Fruit fly (Drosophila melanogaster) whole organism, embryonic: ENCODE data around the gene MAGE.

Experiments
- Ada2b ChIP-seq: fragments of 200-800 bp; sonication (Bioruptor generic); IDR thresholded peaks from 2 replicates; pipeline ENCODE4 v1.3.6; 2022; ENCODE audit warnings: missing biosample characterization, missing genetic modification characterization
- Asciz ChIP-seq: fragments of 200-800 bp; sonication (Bioruptor generic); optimal IDR thresholded peaks from 2 replicates; lab custom pipeline; 2017; ENCODE audit warnings: missing biosample characterization, mild to moderate bottlenecking, missing genetic modification characterization, missing genetic modification reagents
- C15 ChIP-seq: fragments of 200-800 bp; sonication (Bioruptor generic); IDR thresholded peaks from 3 replicates; pipeline ENCODE4 v1.3.6; 2022; ENCODE audit warnings: missing biosample characterization, missing genetic modification characterization
- CG10147 ChIP-seq: fragments of 200-800 bp; sonication (Bioruptor generic); optimal IDR thresholded peaks from 2 replicates; lab custom pipeline; 2019; ENCODE audit warnings: missing biosample characterization, mild to moderate bottlenecking, missing genetic modification characterization, moderate library complexity
- CG10366 ChIP-seq: fragments of 200-800 bp; sonication (Bioruptor generic); IDR thresholded peaks from 2 replicates; pipeline ENCODE4 v1.3.6; 2022; ENCODE audit warnings: missing biosample characterization, missing genetic modification characterization
- CG10654 ChIP-seq: fragments of 200-800 bp; sonication (Bioruptor generic); optimal IDR thresholded peaks from 2 replicates; lab custom pipeline; 2016; ENCODE audit warnings: missing biosample characterization, missing genetic modification characterization
- CG11695 ChIP-seq: fragments of 200-800 bp; sonication (Bioruptor generic); IDR thresholded peaks from 3 replicates; pipeline ENCODE4 v1.3.6; 2022; ENCODE audit warnings: missing biosample characterization, missing genetic modification characterization
- CG12299 ChIP-seq: fragments of 200-800 bp; sonication (Bioruptor generic); optimal IDR thresholded peaks from 2 replicates; lab custom pipeline; 2018; ENCODE audit warnings: missing biosample characterization, mild to moderate bottlenecking, missing genetic modification characterization
- CG12391 ChIP-seq: fragments of 200-800 bp; sonication (Bioruptor generic); optimal IDR thresholded peaks from 3 replicates; lab custom pipeline; 2018; ENCODE audit warnings: missing biosample characterization, mild to moderate bottlenecking, missing genetic modification characterization, moderate library complexity
- CG13424 ChIP-seq: fragments of 200-800 bp; sonication (Bioruptor generic); optimal IDR thresholded peaks from 2 replicates; lab custom pipeline; 2019; ENCODE audit warnings: missing biosample characterization, mild to moderate bottlenecking, missing genetic modification characterization, moderate library complexity
- CG15696 ChIP-seq: fragments of 200-800 bp; sonication (Bioruptor generic); optimal IDR thresholded peaks from 2 replicates; lab custom pipeline; 2019; ENCODE audit warnings: missing biosample characterization, mild to moderate bottlenecking, missing genetic modification characterization, moderate library complexity
- CG18011 ChIP-seq: fragments of 200-800 bp; sonication (Bioruptor generic); optimal IDR thresholded peaks from 2 replicates; lab custom pipeline; 2017; ENCODE audit warnings: missing biosample characterization, missing genetic modification characterization, mild to moderate bottlenecking, moderate library complexity, missing genotype
- CG2129 ChIP-seq: fragments of 200-800 bp; sonication (Bioruptor generic); IDR thresholded peaks from 2 replicates; pipeline ENCODE4 v1.3.6; 2022; ENCODE audit warnings: missing biosample characterization, missing genetic modification characterization; ENCODE audit not compliant: partially characterized antibody
- CG2875 ChIP-seq: fragments of 200-800 bp; sonication (Bioruptor generic); optimal IDR thresholded peaks from 2 replicates; lab custom pipeline; 2017; ENCODE audit warnings: missing biosample characterization, mild to moderate bottlenecking, missing genetic modification characterization, missing genetic modification reagents
- CG31224 ChIP-seq: fragments of 200-800 bp; sonication (Bioruptor generic); IDR thresholded peaks from 2 replicates; pipeline ENCODE4 v1.3.6; 2022; ENCODE audit warnings: missing biosample characterization, missing genetic modification characterization
- CG32532 ChIP-seq: fragments of 200-800 bp; sonication (Bioruptor generic); IDR thresholded peaks from 2 replicates; pipeline ENCODE4 v1.3.6; 2022; ENCODE audit warnings: missing biosample characterization, missing genetic modification characterization
- CG4820 ChIP-seq: fragments of 200-800 bp; sonication (Bioruptor generic); optimal IDR thresholded peaks from 3 replicates; lab custom pipeline; 2016; ENCODE audit warnings: missing biosample characterization, missing genetic modification characterization
- CrebB ChIP-seq: fragments of 200-800 bp; sonication (Bioruptor generic); optimal IDR thresholded peaks from 3 replicates; lab custom pipeline; 2018; ENCODE audit warnings: missing biosample characterization, mild to moderate bottlenecking, missing genetic modification characterization
- HHEX ChIP-seq: fragments of 200-800 bp; sonication (Bioruptor generic); optimal IDR thresholded peaks from 3 replicates; lab custom pipeline; 2017; ENCODE audit warnings: missing biosample characterization, mild to moderate bottlenecking, missing genetic modification characterization, missing genetic modification reagents
- HLHmδ ChIP-seq: fragments of 200-800 bp; sonication (Bioruptor generic); optimal IDR thresholded peaks from 2 replicates; lab custom pipeline; 2018; ENCODE audit warnings: missing biosample characterization, mild to moderate bottlenecking, missing genetic modification characterization, moderate library complexity
- HmgZ ChIP-seq: fragments of 200-800 bp; sonication (Bioruptor generic); optimal IDR thresholded peaks from 2 replicates; lab custom pipeline; 2018; ENCODE audit warnings: missing biosample characterization, mild to moderate bottlenecking, missing genetic modification characterization
- Hr51 ChIP-seq, 2 experiments: fragments of 200-800 bp; sonication (Bioruptor generic); optimal IDR thresholded peaks; 2 replicates in 1 of 2; 3 replicates in 1 of 2; lab custom pipeline; 2016 to 2018; ENCODE audit warnings: missing biosample characterization in 2 of 2, missing genetic modification characterization in 2 of 2, mild to moderate bottlenecking in 1 of 2, moderate library complexity in 1 of 2
- Hr78 ChIP-seq, 2 experiments: fragments of 200-800 bp in 1 of 2; fragments of >200 bp in 1 of 2; sonication (Bioruptor generic) in 1 of 2; optimal IDR thresholded peaks; 2 replicates each; lab custom pipeline; 2017 to 2019; ENCODE audit warnings: missing biosample characterization in 2 of 2, missing genetic modification characterization in 2 of 2, mild to moderate bottlenecking in 1 of 2, moderate library complexity in 1 of 2
- MBD-R2 ChIP-seq: fragments of 200-800 bp; sonication (Bioruptor generic); IDR thresholded peaks from 2 replicates; pipeline ENCODE4 v1.3.6; 2022; ENCODE audit warnings: missing biosample characterization, missing genetic modification characterization
- Mad ChIP-seq: fragments of 200-800 bp; sonication (Bioruptor generic); optimal IDR thresholded peaks from 2 replicates; lab custom pipeline; 2016; ENCODE audit warnings: missing biosample characterization, missing genetic modification characterization
- Opbp ChIP-seq: fragments of 200-800 bp; sonication (Bioruptor generic); IDR thresholded peaks from 3 replicates; pipeline ENCODE4 v1.3.6; 2022; ENCODE audit warnings: missing biosample characterization, missing genetic modification characterization; ENCODE audit not compliant: partially characterized antibody
- PHDP ChIP-seq: fragments of 200-800 bp; sonication (Bioruptor generic); optimal IDR thresholded peaks from 3 replicates; lab custom pipeline; 2018; ENCODE audit warnings: missing biosample characterization, mild to moderate bottlenecking, missing genetic modification characterization, moderate library complexity
- Spps ChIP-seq: fragments of 200-800 bp; sonication (Bioruptor generic); optimal IDR thresholded peaks from 2 replicates; lab custom pipeline; 2018; ENCODE audit warnings: missing biosample characterization, mild to moderate bottlenecking, missing genetic modification characterization
- Ssrp ChIP-seq: fragments of 200-800 bp; sonication (Bioruptor generic); optimal IDR thresholded peaks from 2 replicates; lab custom pipeline; 2018; ENCODE audit warnings: missing biosample characterization, mild to moderate bottlenecking, missing genetic modification characterization, moderate library complexity
- TFAM ChIP-seq: fragments of 200-800 bp; sonication (Bioruptor generic); optimal IDR thresholded peaks from 2 replicates; lab custom pipeline; 2017; ENCODE audit warnings: missing biosample characterization, missing genetic modification characterization, inconsistent platforms
- Xrp1 ChIP-seq: fragments of 200-800 bp; sonication (Bioruptor generic); IDR thresholded peaks from 2 replicates; pipeline ENCODE4 v1.3.6; 2022; ENCODE audit warnings: missing biosample characterization, missing genetic modification characterization
- btn ChIP-seq: fragments of 200-800 bp; sonication (Bioruptor generic); optimal IDR thresholded peaks from 2 replicates; lab custom pipeline; 2016; ENCODE audit warnings: missing biosample characterization, missing genetic modification characterization
- ci ChIP-seq: fragments of 200-800 bp; sonication (Bioruptor generic); IDR thresholded peaks from 3 replicates; pipeline ENCODE4 v1.3.6; 2022; ENCODE audit warnings: missing biosample characterization, missing genetic modification characterization
- dysf ChIP-seq: fragments of 200-800 bp; sonication (Bioruptor generic); IDR thresholded peaks from 3 replicates; pipeline ENCODE4 v1.3.6; 2022; ENCODE audit warnings: missing biosample characterization, missing genetic modification characterization
- ewg ChIP-seq: fragments of 200-800 bp; sonication (Bioruptor generic); optimal IDR thresholded peaks from 3 replicates; lab custom pipeline; 2017; ENCODE audit warnings: mild to moderate bottlenecking, missing biosample characterization, missing genetic modification reagents, missing genetic modification characterization
- gem ChIP-seq: fragments of 200-800 bp; sonication (Bioruptor generic); optimal IDR thresholded peaks from 2 replicates; lab custom pipeline; 2019; ENCODE audit warnings: missing biosample characterization, mild to moderate bottlenecking, missing genetic modification characterization, moderate library complexity
- gsb-n ChIP-seq: fragments of 200-800 bp; sonication (Bioruptor generic); optimal IDR thresholded peaks from 3 replicates; lab custom pipeline; 2018; ENCODE audit warnings: missing biosample characterization, mild to moderate bottlenecking, missing genetic modification characterization
- mam ChIP-seq: fragments of 200-800 bp; sonication (Bioruptor generic); optimal IDR thresholded peaks from 3 replicates; lab custom pipeline; 2016; ENCODE audit warnings: missing biosample characterization, missing genetic modification characterization
- pfk ChIP-seq: fragments of 200-800 bp; sonication (Bioruptor generic); optimal IDR thresholded peaks from 2 replicates; lab custom pipeline; 2018; ENCODE audit warnings: missing biosample characterization, mild to moderate bottlenecking, missing genetic modification characterization, moderate library complexity
- phol ChIP-seq: fragments of 200-800 bp; sonication (Bioruptor generic); optimal IDR thresholded peaks from 3 replicates; lab custom pipeline; 2018; ENCODE audit warnings: missing biosample characterization, mild to moderate bottlenecking, missing genetic modification characterization, moderate library complexity
- row ChIP-seq: fragments of 200-800 bp; sonication (Bioruptor generic); IDR thresholded peaks from 3 replicates; pipeline ENCODE4 v1.3.6; 2022; ENCODE audit warnings: missing biosample characterization, missing genetic modification characterization
- sc ChIP-seq, 3 experiments: fragments of >200 bp in 2 of 3; fragments of 200-800 bp in 1 of 3; sonication (Bioruptor generic) in 1 of 3; optimal IDR thresholded peaks; 2 replicates in 2 of 3; 3 replicates in 1 of 3; lab custom pipeline; 2017; ENCODE audit warnings: mild to moderate bottlenecking in 1 of 3, missing biosample characterization in 1 of 3, missing genetic modification characterization in 1 of 3, missing genetic modification reagents in 1 of 3
- sna ChIP-seq: fragments of 200-800 bp; sonication (Bioruptor generic); IDR thresholded peaks from 2 replicates; pipeline ENCODE4 v1.3.6; 2022; ENCODE audit warnings: missing biosample characterization, missing genetic modification characterization; ENCODE audit not compliant: partially characterized antibody
- so ChIP-seq: fragments of 200-800 bp; sonication (Bioruptor generic); IDR thresholded peaks from 3 replicates; pipeline ENCODE4 v1.3.6; 2022; ENCODE audit warnings: missing biosample characterization, missing genetic modification characterization
- tx ChIP-seq: fragments of 200-800 bp; sonication (Bioruptor generic); optimal IDR thresholded peaks from 2 replicates; lab custom pipeline; 2016; ENCODE audit warnings: missing biosample characterization, missing genetic modification characterization
- zen ChIP-seq: fragments of 200-800 bp; sonication (Bioruptor generic); optimal IDR thresholded peaks from 3 replicates; lab custom pipeline; 2018; ENCODE audit warnings: missing biosample characterization, mild to moderate bottlenecking, missing genetic modification characterization, moderate library complexity

Gene MAGE

DNA sequence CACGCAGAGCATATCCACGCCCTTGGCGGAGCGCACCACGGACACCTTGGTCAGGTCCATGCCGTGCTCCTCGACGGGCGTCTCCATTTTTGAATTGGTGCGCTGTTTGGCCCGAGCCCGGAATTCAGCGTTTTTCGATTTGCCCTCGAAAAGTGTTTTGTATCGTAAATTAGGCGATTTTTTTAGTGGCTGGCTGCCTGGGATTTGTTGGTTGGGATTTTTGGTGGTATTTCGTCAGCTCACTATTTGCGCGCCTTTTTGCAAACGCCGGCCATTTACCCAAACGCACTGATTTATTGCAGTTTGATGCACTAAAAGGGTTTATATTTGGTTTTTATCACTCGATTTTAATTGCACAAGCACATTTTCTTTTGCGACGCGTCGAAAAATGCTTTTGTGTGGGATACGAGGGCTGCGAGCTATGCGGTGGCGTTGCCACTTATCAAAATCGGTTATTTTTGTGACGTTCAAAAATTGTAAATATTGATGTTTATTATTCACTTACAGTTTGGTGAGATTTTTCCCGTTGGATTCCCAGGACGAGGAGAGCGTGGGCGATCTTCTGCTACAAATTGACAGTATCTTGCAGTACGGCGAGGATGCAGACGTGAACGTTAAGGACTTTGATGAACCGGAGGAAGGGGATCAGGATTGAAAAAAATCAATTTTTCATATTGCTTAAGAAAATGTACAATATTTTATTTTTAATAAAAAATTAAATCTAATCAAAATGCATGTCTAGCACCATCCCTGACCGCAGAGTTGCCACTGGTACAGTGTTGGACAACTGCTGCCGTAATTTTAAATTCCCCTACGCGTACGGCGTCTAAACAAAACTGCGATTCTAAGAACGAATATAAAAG, 4.2 kb downstream of the MAGE start, which contains the start of the genes gfzf and Sas-4 (continued):
- TF ChIP-seq ewg (peak; percentile 40), mam (GFP tag; lab: Kevin White, UChicago) (peak; percentile 57), HHEX (GFP tag; lab: Kevin White, UChicago) (peak; percentile 58), btn (GFP tag; lab: Kevin White, UChicago) (no peak), TFAM (GFP tag; lab: Kevin White, UChicago) (no peak), CG12391 (peak; percentile 56), Spps (tag; lab: Kevin White, UChicago) (no peak), Mad (GFP tag; lab: Kevin White, UChicago) (peak; percentile 9), pfk (no peak), CG11695 (GFP tag; lab: Robert Waterston, UW) (peak; percentile 52; the same call in 1 of the 3 replicates), CG10366 (GFP tag; lab: Robert Waterston, UW) (peak; percentile 61), CG31224 (GFP tag; lab: Robert Waterston, UW) (peak; percentile 59), CG4820 (GFP tag; lab: Kevin White, UChicago) (peak; percentile 22), zen (peak; percentile 39), ci (GFP tag; lab: Robert Waterston, UW) (peak; percentile 44; the same call in 1 of the 3 replicates), gem (no peak), CG2129 (GFP tag; lab: Robert Waterston, UW) (no peak), sc (optimal IDR thresholded peaks at IDR 0.05; lab: Kevin White, UChicago) (no peak), sc (GFP tag; optimal IDR thresholded peaks at IDR 0.05; lab: Kevin White, UChicago) (peak; percentile 8), Ssrp (tag; lab: Kevin White, UChicago) (peak; percentile 69), so (no peak), gsb-n (no peak), C15 (GFP tag; lab: Robert Waterston, UW) (no peak), Hr78 (GFP tag; optimal IDR thresholded peaks at IDR 0.05; lab: Kevin White, UChicago) (no peak), CG10654 (peak; percentile 54), row (GFP tag; lab: Robert Waterston, UW) (peak; percentile 75), Hr51 (GFP tag; optimal IDR thresholded peaks at IDR 0.05; lab: Kevin White, UChicago) (peak in 1 of 2 experiments; percentile 16), CG10147 (GFP tag; lab: Kevin White, UChicago) (no peak), CrebB (tag; lab: Kevin White, UChicago) (no peak), tx (GFP tag; lab: Kevin White, UChicago) (peak; percentile 29), Opbp (GFP tag; lab: Robert Waterston, UW) (0 out of 3 replicates have a peak, but pooled peaks have one; percentile 13), CG12299 (no peak), sna (GFP tag; lab: Robert Waterston, UW) (no peak), Ada2b (GFP tag; lab: Robert Waterston, UW) (peak; percentile 38; the same call in 1 of the 2 replicates), PHDP (tag; lab: Kevin White, UChicago) (peak; percentile 5), HLHmδ (no peak), CG2875 (peak; percentile 40), CG13424 (tag; lab: Kevin White, UChicago) (peak; percentile 47), Xrp1 (GFP tag; lab: Robert Waterston, UW) (peak; percentile 53; the same call in 1 of the 2 replicates), dysf (peak; percentile 49; the same call in 1 of the 3 replicates), Asciz (no peak), phol (tag; lab: Kevin White, UChicago) (peak; percentile 75), MBD-R2 (GFP tag; lab: Robert Waterston, UW) (peak; percentile 60), CG15696 (tag; lab: Kevin White, UChicago) (peak; percentile 42), CG32532 (GFP tag; lab: Robert Waterston, UW) (peak; percentile 71; the same call in 1 of the 2 replicates), CG18011 (GFP tag; lab: Kevin White, UChicago) (peak; percentile 63), HmgZ (tag; lab: Kevin White, UChicago) (peak; percentile 19)
